Worm (Caenorhabditis elegans): ENCODE data around the gene C05D12.1.
A peak's percentile ranks its signal among the peaks of the same experiment; 100 is the strongest.

Gene C05D12.1

DNA sequence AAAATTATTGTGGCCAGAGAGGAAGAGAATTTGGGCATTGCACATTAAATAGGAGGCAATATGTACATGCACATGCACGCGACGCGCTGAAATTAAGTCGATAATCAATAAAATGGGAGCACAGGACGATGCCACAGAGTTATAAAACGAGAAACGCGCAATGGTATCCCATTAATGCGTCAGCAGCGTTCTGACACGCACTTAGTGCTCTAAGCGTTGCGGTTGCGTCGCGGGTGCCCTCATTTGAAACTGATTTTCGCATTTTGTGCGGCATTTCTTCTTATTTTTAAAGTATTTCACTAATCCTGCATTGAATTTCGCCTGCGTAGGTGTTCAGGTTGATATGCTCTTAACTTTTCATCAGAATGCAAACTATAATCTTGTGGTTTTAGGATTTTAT, 37.5 kb upstream of the C05D12.1 start, which contains the start of gene rsp-1 (continued):
- TF ChIP-seq Y22D7AL.16 (tag; optimal IDR thresholded peaks at IDR 0.05) (peak; percentile 37), hlh-8 (tag; optimal IDR thresholded peaks at IDR 0.05) (no peak), K02D7.2 (tag; optimal IDR thresholded peaks at IDR 0.05) (no peak), sdc-2 (tag; optimal IDR thresholded peaks at IDR 0.05) (peak; percentile 46), odd-2 (tag; optimal IDR thresholded peaks at IDR 0.05) (no peak), ceh-24 (tag; optimal IDR thresholded peaks at IDR 0.05) (no peak), hlh-30 (tag; optimal IDR thresholded peaks at IDR 0.05; ENCODE audit: insufficient read depth) (peak; percentile 17), ref-2 (tag; optimal IDR thresholded peaks at IDR 0.05) (peak; percentile 69), gmeb-2 (tag; optimal IDR thresholded peaks at IDR 0.05) (peak; percentile 35), unc-55 (GFP tag; optimal IDR thresholded peaks at IDR 0.05) (peak; percentile 34), hlh-15 (tag; optimal IDR thresholded peaks at IDR 0.05) (no peak), unc-86 (tag; optimal IDR thresholded peaks at IDR 0.05) (peak; percentile 23), fkh-6 (tag; optimal IDR thresholded peaks at IDR 0.05) (peak; percentile 33), T23F11.4 (GFP tag; optimal IDR thresholded peaks at IDR 0.05) (peak; percentile 8), ceh-31 (tag; optimal IDR thresholded peaks at IDR 0.05) (peak; percentile 78), pax-1 (tag; optimal IDR thresholded peaks at IDR 0.05) (no peak), ceh-6 (GFP tag; optimal IDR thresholded peaks at IDR 0.05) (peak; percentile 36), nhr-232 (tag; optimal IDR thresholded peaks at IDR 0.05) (no peak), ceh-9 (tag; optimal IDR thresholded peaks at IDR 0.05) (no peak), unc-42 (tag; optimal IDR thresholded peaks at IDR 0.05) (peak; percentile 81), ceh-30 (tag; optimal IDR thresholded peaks at IDR 0.05) (peak; percentile 47), tbx-2 (tag; optimal IDR thresholded peaks at IDR 0.05) (peak; percentile 77), unc-3 (GFP tag; conservative IDR thresholded peaks at IDR 0.05) (no peak), unc-3 (tag; optimal IDR thresholded peaks at IDR 0.05) (peak; percentile 66)

DNA sequence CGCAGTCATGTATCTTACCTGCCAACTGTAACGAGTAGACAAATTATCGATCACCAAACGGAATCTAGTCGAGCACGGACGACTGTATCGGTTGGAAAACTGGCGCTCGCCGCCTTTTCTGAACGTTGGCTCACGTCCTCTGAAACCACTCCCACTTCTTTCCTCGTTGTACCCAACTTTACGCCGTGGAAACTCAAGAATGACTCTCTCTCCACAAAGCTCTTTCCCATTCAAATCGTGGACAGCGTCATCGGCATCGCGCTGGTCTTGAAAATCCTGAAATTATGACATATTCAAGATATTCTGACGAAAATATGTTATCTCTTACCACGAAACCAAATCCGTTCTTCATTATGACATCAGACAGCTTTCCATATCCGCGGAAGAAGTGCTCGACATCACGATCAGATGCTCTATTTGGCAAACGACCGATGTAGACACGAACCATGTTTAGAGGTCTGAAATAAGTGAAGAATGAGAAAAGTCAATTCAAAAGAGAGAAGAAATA, 37.0 kb upstream of the C05D12.1 start, which contains the start of gene rsp-2:
Gene rsp-2 (minus strand): TSS at position 458 of the 508 bp plus-strand sequence.
- TF ChIP-seq C08G9.2 (tag; optimal IDR thresholded peaks at IDR 0.05) = no peak
- no peak for TF ChIP-seq ceh-34 (tag; optimal IDR thresholded peaks at IDR 0.05)
- no peak for TF ChIP-seq ceh-18 (tag; optimal IDR thresholded peaks at IDR 0.05)
- no peak for TF ChIP-seq hlh-30 (tag; optimal IDR thresholded peaks at IDR 0.05; ENCODE audit: insufficient read depth)
- no peak for TF ChIP-seq madf-2 (tag; optimal IDR thresholded peaks at IDR 0.05)
- TF ChIP-seq ama-1 (optimal IDR thresholded peaks at IDR 0.05) = no peak
- TF ChIP-seq unc-3 (GFP tag; conservative IDR thresholded peaks at IDR 0.05) = no peak
- no peak for TF ChIP-seq unc-3 (tag; optimal IDR thresholded peaks at IDR 0.05)
- TF ChIP-seq fkh-6 (tag; optimal IDR thresholded peaks at IDR 0.05) = no peak
- TF ChIP-seq che-1 (tag; optimal IDR thresholded peaks at IDR 0.05) = no peak
- no peak for TF ChIP-seq lim-6 (tag; optimal IDR thresholded peaks at IDR 0.05)
- TF ChIP-seq F13H6.1 (tag; optimal IDR thresholded peaks at IDR 0.05) = no peak
- TF ChIP-seq T23F11.4 (GFP tag; optimal IDR thresholded peaks at IDR 0.05) = no peak
- no peak for TF ChIP-seq eyg-1 (tag; optimal IDR thresholded peaks at IDR 0.05)
- no peak for TF ChIP-seq gmeb-2 (tag; optimal IDR thresholded peaks at IDR 0.05)
- TF ChIP-seq ceh-22 (tag; optimal IDR thresholded peaks at IDR 0.05) = no peak
- TF ChIP-seq ceh-9 (tag; optimal IDR thresholded peaks at IDR 0.05) = no peak
- no peak for TF ChIP-seq Y22D7AL.16 (tag; optimal IDR thresholded peaks at IDR 0.05)

DNA sequence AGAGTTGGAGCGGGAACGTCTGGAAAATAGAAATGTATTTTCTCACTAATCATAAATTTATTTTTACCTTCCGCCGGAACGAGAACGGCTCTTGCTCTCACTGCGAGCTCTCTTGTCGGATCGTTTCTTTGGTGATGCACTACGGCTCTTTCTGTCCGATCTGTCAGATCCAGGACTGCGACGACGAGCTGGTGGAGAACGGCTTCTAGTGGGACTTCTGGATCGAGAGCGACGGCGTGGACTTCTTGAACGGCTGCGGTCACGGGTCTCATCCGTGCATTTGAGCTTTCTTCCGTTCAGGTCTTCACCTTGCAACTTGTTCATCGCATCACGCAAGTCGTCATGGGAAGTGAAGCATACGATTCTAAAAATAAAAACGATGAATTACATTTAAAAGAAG, 36.2 kb upstream of the C05D12.1 start:
- TF ChIP-seq ceh-18 (tag; optimal IDR thresholded peaks at IDR 0.05) (no peak), lim-6 (tag; optimal IDR thresholded peaks at IDR 0.05) (no peak), Y22D7AL.16 (tag; optimal IDR thresholded peaks at IDR 0.05) (no peak), ceh-2 (tag; optimal IDR thresholded peaks at IDR 0.05) (no peak), K09A11.1 (tag; optimal IDR thresholded peaks at IDR 0.05; ENCODE audit: insufficient read depth) (no peak), hlh-13 (GFP tag; optimal IDR thresholded peaks at IDR 0.05) (no peak), syd-9 (tag; optimal IDR thresholded peaks at IDR 0.05) (no peak), ceh-34 (tag; optimal IDR thresholded peaks at IDR 0.05) (no peak), unc-86 (tag; optimal IDR thresholded peaks at IDR 0.05) (no peak), ceh-19 (GFP tag; optimal IDR thresholded peaks at IDR 0.05) (no peak), fkh-6 (tag; optimal IDR thresholded peaks at IDR 0.05) (no peak), T23F11.4 (GFP tag; optimal IDR thresholded peaks at IDR 0.05) (no peak), unc-3 (GFP tag; conservative IDR thresholded peaks at IDR 0.05) (no peak), unc-3 (tag; optimal IDR thresholded peaks at IDR 0.05) (no peak)
